Worm (Caenorhabditis elegans): ENCODE measurements around the gene him-3.

The him-3 gene

DNA sequence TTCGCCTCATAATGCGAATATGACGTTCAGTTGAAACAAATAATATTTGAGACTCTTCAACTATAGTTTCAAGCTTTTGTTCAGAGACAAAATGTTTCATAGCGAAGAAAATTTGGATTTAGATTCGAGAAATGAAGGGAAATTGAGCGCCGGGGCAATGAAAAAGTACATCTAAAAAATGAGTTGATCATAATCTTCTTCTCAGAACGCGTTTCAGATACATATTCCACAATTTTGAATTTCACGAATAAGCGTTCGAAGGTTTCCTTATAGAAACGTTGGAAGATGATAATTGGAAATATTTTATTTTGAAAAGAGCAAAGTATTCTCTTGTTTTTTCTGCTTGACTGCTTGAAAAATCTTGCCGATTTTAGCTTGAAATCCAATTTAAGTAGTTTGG lies 7.0 kb upstream of the him-3 start, which contains the start of gene ZK381.8:
ZK381.8 (minus strand) TSS at position 101 of the 400 bp plus-strand sequence.
- TF ChIP-seq lsy-2 (tag; optimal IDR thresholded peaks at IDR 0.05) = no peak

DNA sequence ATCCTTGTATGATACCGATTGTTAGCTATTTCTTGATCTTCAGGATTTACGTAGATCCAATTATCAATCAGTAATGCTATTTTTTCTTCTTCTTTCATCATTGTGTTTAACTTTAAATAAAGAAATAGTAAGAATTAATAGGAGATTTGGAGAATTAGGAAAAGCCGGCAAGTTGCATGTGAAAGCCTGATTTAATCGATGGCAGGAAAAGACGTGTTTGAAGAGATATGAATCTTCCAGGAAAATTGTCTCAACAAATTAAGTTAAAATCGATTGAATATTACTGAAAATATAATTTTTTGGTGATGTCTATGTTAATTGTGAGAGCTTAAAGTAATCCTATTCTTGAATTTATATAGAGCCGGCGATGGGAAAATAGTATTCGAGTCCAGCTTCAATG lies 6.1 kb upstream of the him-3 start, which contains the start of gene ZK381.62:
ZK381.62 (minus strand) TSS at position 101 of the 400 bp plus-strand sequence.
- no peak for TF ChIP-seq sem-4 (tag; optimal IDR thresholded peaks at IDR 0.05)
- no peak for TF ChIP-seq ama-1 (optimal IDR thresholded peaks at IDR 0.05)
- TF ChIP-seq egl-27 (tag; optimal IDR thresholded peaks at IDR 0.05) = no peak
- TF ChIP-seq R02D3.7 (tag; optimal IDR thresholded peaks at IDR 0.05) = no peak
- TF ChIP-seq unc-62 (GFP tag; optimal IDR thresholded peaks at IDR 0.05) = no peak
- no peak for TF ChIP-seq aly-2 (tag; optimal IDR thresholded peaks at IDR 0.05)
- TF ChIP-seq unc-39 (tag; optimal IDR thresholded peaks at IDR 0.05) = no peak
- TF ChIP-seq nhr-10 (tag; optimal IDR thresholded peaks at IDR 0.05) = no peak
- TF ChIP-seq nhr-77 (tag; optimal IDR thresholded peaks at IDR 0.05) = no peak
- TF ChIP-seq nhr-6 (tag; optimal IDR thresholded peaks at IDR 0.05) = no peak
- TF ChIP-seq F13H6.1 (tag; optimal IDR thresholded peaks at IDR 0.05) = no peak
- no peak for TF ChIP-seq sma-9 (GFP tag; optimal IDR thresholded peaks at IDR 0.05)
- no peak for TF ChIP-seq sma-9 (tag; optimal IDR thresholded peaks at IDR 0.05)
- TF ChIP-seq ZK546.5 (tag; optimal IDR thresholded peaks at IDR 0.05) = no peak
- no peak for TF ChIP-seq blmp-1 (tag; optimal IDR thresholded peaks at IDR 0.05; ENCODE audit: insufficient read depth)
- no peak for TF ChIP-seq lsy-2 (tag; optimal IDR thresholded peaks at IDR 0.05)
- TF ChIP-seq nhr-12 (tag; optimal IDR thresholded peaks at IDR 0.05) = no peak
- no peak for TF ChIP-seq ztf-4 (tag; optimal IDR thresholded peaks at IDR 0.05)
- TF ChIP-seq skn-1 (tag; optimal IDR thresholded peaks at IDR 0.05) = no peak
- no peak for TF ChIP-seq crh-2 (tag; optimal IDR thresholded peaks at IDR 0.05)

DNA sequence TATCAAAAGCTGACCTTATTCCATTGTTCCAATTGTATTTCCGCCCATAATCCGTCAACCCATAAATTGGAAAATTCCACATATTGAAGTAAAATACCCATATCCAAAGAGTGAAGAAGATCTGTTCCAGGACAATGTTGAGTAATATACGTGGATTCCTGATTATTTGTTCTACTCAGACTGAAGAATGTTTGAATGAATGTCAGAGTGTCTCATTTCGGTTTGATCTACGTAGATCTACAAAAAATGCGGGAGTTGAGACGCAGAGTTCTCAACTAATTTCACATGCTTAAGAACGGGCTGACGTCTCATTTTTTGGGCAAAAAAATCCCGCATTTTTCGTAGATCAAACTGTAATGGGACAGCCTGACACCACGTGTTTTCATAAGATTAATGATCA lies 4.9 kb upstream of the him-3 start, which contains the start of gene nhr-249:
nhr-249 (minus strand) TSS at position 101 of the 400 bp plus-strand sequence.
- TF ChIP-seq mab-5 (tag; optimal IDR thresholded peaks at IDR 0.05) (no peak), lin-11 (tag; optimal IDR thresholded peaks at IDR 0.05) (no peak), nhr-12 (tag; optimal IDR thresholded peaks at IDR 0.05) (no peak), sma-9 (GFP tag; optimal IDR thresholded peaks at IDR 0.05) (no peak), sma-9 (tag; optimal IDR thresholded peaks at IDR 0.05) (no peak), sem-4 (tag; optimal IDR thresholded peaks at IDR 0.05) (no peak), elt-1 (tag; optimal IDR thresholded peaks at IDR 0.05) (no peak), ceh-16 (tag; optimal IDR thresholded peaks at IDR 0.05) (no peak), ztf-11 (tag; optimal IDR thresholded peaks at IDR 0.05) (no peak), mdl-1 (tag; optimal IDR thresholded peaks at IDR 0.05) (no peak), mbf-1 (tag; optimal IDR thresholded peaks at IDR 0.05) (no peak), unc-55 (GFP tag; optimal IDR thresholded peaks at IDR 0.05) (no peak), lin-13 (GFP tag; optimal IDR thresholded peaks at IDR 0.05) (no peak)

DNA sequence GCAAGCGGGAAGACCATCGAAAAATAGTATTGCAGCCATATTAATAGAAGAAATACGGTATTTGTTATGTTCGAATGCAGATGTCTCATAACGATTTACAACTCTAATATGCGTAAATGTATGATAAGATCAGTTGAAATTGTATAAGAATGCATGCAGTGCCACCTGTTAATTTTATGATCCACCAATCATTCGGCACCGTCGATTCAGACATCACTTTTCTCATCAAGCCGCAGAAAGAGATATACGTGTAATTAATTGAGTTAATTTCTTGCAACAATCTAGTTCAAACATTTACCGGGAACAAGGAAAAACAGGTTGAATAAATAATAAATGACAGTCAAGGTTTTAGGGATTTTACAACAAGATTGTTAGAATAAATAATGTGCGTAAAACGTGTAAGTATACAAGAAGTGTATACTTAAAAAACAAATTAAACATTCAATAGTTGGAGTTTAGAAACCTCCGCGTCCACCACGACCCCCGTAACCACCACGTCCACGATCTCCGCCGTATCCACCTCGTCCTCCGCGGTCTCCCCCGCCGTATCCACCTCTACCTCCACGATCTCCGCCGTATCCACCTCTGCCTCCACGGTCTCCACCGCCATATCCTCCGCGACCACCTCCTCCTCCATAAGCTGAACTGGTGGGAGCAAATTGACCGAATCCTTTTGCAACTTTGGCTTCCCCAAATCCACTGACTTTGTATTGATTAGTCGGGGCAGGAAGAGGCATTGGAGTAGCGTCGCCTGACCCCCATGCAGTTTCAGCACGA lies 3.0 kb upstream of the him-3 start:
- TF ChIP-seq elt-3 (tag; optimal IDR thresholded peaks at IDR 0.05) = no peak
- TF ChIP-seq sma-9 (GFP tag; optimal IDR thresholded peaks at IDR 0.05) = no peak
- no peak for TF ChIP-seq sma-9 (tag; optimal IDR thresholded peaks at IDR 0.05)
- no peak for TF ChIP-seq nhr-237 (tag; optimal IDR thresholded peaks at IDR 0.05)
- TF ChIP-seq unc-39 (tag; optimal IDR thresholded peaks at IDR 0.05) = no peak
- no peak for TF ChIP-seq nhr-23 (tag; optimal IDR thresholded peaks at IDR 0.05)
- no peak for TF ChIP-seq nhr-6 (tag; optimal IDR thresholded peaks at IDR 0.05)
- no peak for TF ChIP-seq alr-1 (tag; optimal IDR thresholded peaks at IDR 0.05)
- TF ChIP-seq mbf-1 (tag; optimal IDR thresholded peaks at IDR 0.05) = no peak
- TF ChIP-seq nhr-129 (tag; optimal IDR thresholded peaks at IDR 0.05) = no peak
- TF ChIP-seq elt-1 (tag; optimal IDR thresholded peaks at IDR 0.05) = no peak
- TF ChIP-seq lsy-2 (tag; optimal IDR thresholded peaks at IDR 0.05) = no peak
- no peak for TF ChIP-seq snpc-4 (tag; optimal IDR thresholded peaks at IDR 0.05)
- no peak for TF ChIP-seq Y55F3AM.14 (GFP tag; optimal IDR thresholded peaks at IDR 0.05)
- no peak for TF ChIP-seq skn-1 (tag; optimal IDR thresholded peaks at IDR 0.05)
- TF ChIP-seq aly-2 (tag; optimal IDR thresholded peaks at IDR 0.05) = no peak
- no peak for TF ChIP-seq ama-1 (optimal IDR thresholded peaks at IDR 0.05)
- no peak for TF ChIP-seq ZK546.5 (tag; optimal IDR thresholded peaks at IDR 0.05)
- no peak for TF ChIP-seq sem-4 (tag; optimal IDR thresholded peaks at IDR 0.05)
- TF ChIP-seq ztf-1 (GFP tag; conservative IDR thresholded peaks at IDR 0.05) = no peak
- TF ChIP-seq blmp-1 (tag; optimal IDR thresholded peaks at IDR 0.05; ENCODE audit: insufficient read depth) = no peak

Measured in whole organism, L2 larva.